Worm (Caenorhabditis elegans) whole organism, L3 larva: ENCODE results near the gene srxa-18.

ENCODE experiments used
- ZK546.5 ChIP-seq: sonication (generic microtip); optimal IDR thresholded peaks from 2 replicates; lab custom pipeline; 2017; ENCODE audit warnings: missing biosample characterization, missing genetic modification characterization
- aly-2 ChIP-seq: fragments of 150-350 bp; optimal IDR thresholded peaks from 2 replicates; lab custom pipeline; 2014; ENCODE audit warnings: missing biosample characterization, missing genetic modification characterization
- ceh-16 ChIP-seq: sonication (generic microtip); optimal IDR thresholded peaks from 2 replicates; lab custom pipeline; 2017; ENCODE audit warnings: missing biosample characterization, missing genetic modification characterization
- ceh-28 ChIP-seq: fragments of 150-350 bp; optimal IDR thresholded peaks from 2 replicates; lab custom pipeline; 2014; ENCODE audit warnings: missing biosample characterization, missing genetic modification reagents, missing genetic modification characterization
- ceh-82 ChIP-seq: fragments of 150-350 bp; optimal IDR thresholded peaks from 2 replicates; lab custom pipeline; 2014; ENCODE audit warnings: missing biosample characterization, missing genetic modification characterization
- ceh-9 ChIP-seq: sonication (generic microtip); optimal IDR thresholded peaks from 2 replicates; lab custom pipeline; 2018; ENCODE audit warnings: missing biosample characterization, missing genetic modification characterization
- egl-5 ChIP-seq: fragments of 150-350 bp; optimal IDR thresholded peaks from 2 replicates; lab custom pipeline; 2017; ENCODE audit warnings: missing biosample characterization, missing genetic modification reagents, missing genetic modification characterization, inconsistent platforms
- elt-3 ChIP-seq, 3 experiments: fragments of 150-350 bp in 1 of 3; sonication (generic microtip) in 2 of 3; optimal IDR thresholded peaks; 2 replicates in 2 of 3; 4 replicates in 1 of 3; lab custom pipeline; 2014 to 2017; ENCODE audit warnings: missing biosample characterization in 3 of 3, missing genetic modification characterization in 3 of 3
- eor-1 ChIP-seq, 2 experiments: fragments of 150-350 bp; optimal IDR thresholded peaks; 2 replicates each; lab custom pipeline; 2014 to 2018; ENCODE audit warnings: missing biosample characterization in 2 of 2, missing genetic modification characterization in 2 of 2
- fkh-2 ChIP-seq: fragments of 150-350 bp; optimal IDR thresholded peaks from 2 replicates; lab custom pipeline; 2014; ENCODE audit warnings: missing biosample characterization, missing genetic modification reagents, missing genetic modification characterization
- fos-1 ChIP-seq: fragments of 150-350 bp; optimal IDR thresholded peaks from 2 replicates; lab custom pipeline; 2014; ENCODE audit warnings: missing biosample characterization, missing genetic modification characterization
- hmg-11 ChIP-seq: sonication (generic microtip); optimal IDR thresholded peaks from 2 replicates; lab custom pipeline; 2016; ENCODE audit warnings: missing genetic modification characterization, missing compliant biosample characterization
- lin-15B ChIP-seq: fragments of 150-350 bp; optimal IDR thresholded peaks from 2 replicates; lab custom pipeline; 2014; ENCODE audit warnings: missing biosample characterization, missing genetic modification characterization
- lin-39 ChIP-seq: fragments of 150-350 bp; optimal IDR thresholded peaks from 2 replicates; lab custom pipeline; 2018; ENCODE audit warnings: missing biosample characterization, missing genetic modification reagents, missing genetic modification characterization
- mdl-1 ChIP-seq: fragments of 150-350 bp; optimal IDR thresholded peaks from 2 replicates; lab custom pipeline; 2014; ENCODE audit warnings: missing biosample characterization, missing genetic modification characterization
- mml-1 ChIP-seq: fragments of 150-350 bp; sonication (generic microtip); optimal IDR thresholded peaks from 3 replicates; lab custom pipeline; 2014; ENCODE audit warnings: missing biosample characterization, missing genetic modification characterization
- nfya-1 ChIP-seq: sonication (generic microtip); optimal IDR thresholded peaks from 2 replicates; lab custom pipeline; 2017; ENCODE audit warnings: missing genetic modification characterization, mild to moderate bottlenecking, missing compliant biosample characterization, antibody characterized with exemption, moderate library complexity; ENCODE audit not compliant: insufficient read depth
- nhr-11 ChIP-seq: fragments of 150-350 bp; optimal IDR thresholded peaks from 2 replicates; lab custom pipeline; 2014; ENCODE audit warnings: missing biosample characterization, missing genetic modification characterization
- nhr-12 ChIP-seq: fragments of 150-350 bp; optimal IDR thresholded peaks from 2 replicates; lab custom pipeline; 2014; ENCODE audit warnings: missing biosample characterization, missing genetic modification characterization
- nhr-23 ChIP-seq: fragments of 150-350 bp; optimal IDR thresholded peaks from 2 replicates; lab custom pipeline; 2014; ENCODE audit warnings: missing biosample characterization, missing genetic modification reagents, missing genetic modification characterization
- nhr-237 ChIP-seq: fragments of 150-350 bp; optimal IDR thresholded peaks from 2 replicates; lab custom pipeline; 2014; ENCODE audit warnings: missing biosample characterization, missing genetic modification characterization
- nhr-25 ChIP-seq: sonication (generic microtip); optimal IDR thresholded peaks from 2 replicates; lab custom pipeline; 2017; ENCODE audit warnings: missing biosample characterization, missing genetic modification characterization
- nhr-67 ChIP-seq: fragments of 150-350 bp; optimal IDR thresholded peaks from 2 replicates; lab custom pipeline; 2014; ENCODE audit warnings: missing biosample characterization, missing genetic modification characterization
- nhr-76 ChIP-seq: fragments of 150-350 bp; sonication (generic microtip); optimal IDR thresholded peaks from 5 replicates; lab custom pipeline; 2014; ENCODE audit warnings: missing biosample characterization, missing genetic modification characterization
- nhr-77 ChIP-seq: fragments of 150-350 bp; optimal IDR thresholded peaks from 2 replicates; lab custom pipeline; 2014; ENCODE audit warnings: missing biosample characterization, missing genetic modification characterization
- pqm-1 ChIP-seq: fragments of 150-350 bp; optimal IDR thresholded peaks from 2 replicates; lab custom pipeline; 2017; ENCODE audit warnings: missing biosample characterization, missing genetic modification characterization, inconsistent platforms
- sea-2 ChIP-seq: fragments of 150-350 bp; sonication (generic microtip); optimal IDR thresholded peaks from 4 replicates; lab custom pipeline; 2014; ENCODE audit warnings: missing biosample characterization, missing genetic modification reagents, missing genetic modification characterization
- skn-1 ChIP-seq: fragments of 150-350 bp; optimal IDR thresholded peaks from 2 replicates; lab custom pipeline; 2014; ENCODE audit warnings: missing biosample characterization, missing genetic modification characterization
- tbx-2 ChIP-seq: sonication (generic microtip); optimal IDR thresholded peaks from 2 replicates; lab custom pipeline; 2016; ENCODE audit warnings: mild to moderate bottlenecking, missing genetic modification characterization, missing compliant biosample characterization
- unc-39 ChIP-seq: sonication (generic microtip); optimal IDR thresholded peaks from 4 replicates; lab custom pipeline; 2017; ENCODE audit warnings: missing biosample characterization, missing genetic modification characterization
- unc-62 ChIP-seq: fragments of 150-350 bp; sonication (generic microtip); optimal IDR thresholded peaks from 4 replicates; lab custom pipeline; 2014; ENCODE audit warnings: missing biosample characterization, missing genetic modification reagents, missing genetic modification characterization
- zag-1 ChIP-seq: fragments of 150-350 bp; optimal IDR thresholded peaks from 2 replicates; lab custom pipeline; 2014; ENCODE audit warnings: missing biosample characterization, missing genetic modification characterization
- ztf-11 ChIP-seq: fragments of 150-350 bp; optimal IDR thresholded peaks from 2 replicates; lab custom pipeline; 2014; ENCODE audit warnings: missing biosample characterization, missing genetic modification characterization
- ztf-4 ChIP-seq: fragments of 150-350 bp; optimal IDR thresholded peaks from 2 replicates; lab custom pipeline; 2014; ENCODE audit warnings: missing biosample characterization, missing genetic modification characterization

srxa-18 gene

ce11 chrV:10152278-10152677, 31.5 kb upstream of the srxa-18 start, which contains the start of gene srsx-28:
TSS of gene srsx-28 (plus strand) at chrV:10152578.
- no peak for TF ChIP-seq nhr-77
- TF ChIP-seq lin-39: no peak
- no peak for TF ChIP-seq ztf-4 (tag; lab: Kevin White, UChicago)
- TF ChIP-seq ceh-16: no peak
- no peak for TF ChIP-seq ZK546.5
- no peak for TF ChIP-seq lin-15B (tag; lab: Kevin White, UChicago)
- TF ChIP-seq ceh-28 (tag; lab: Kevin White, UChicago): no peak

ce11 chrV:10149728-10150127, 28.9 kb upstream of the srxa-18 start, which contains the start of gene srsx-27:
TSS of gene srsx-27 (plus strand) at chrV:10150028.
- TF ChIP-seq ceh-28 (tag; lab: Kevin White, UChicago) (no peak), nfya-1 (no peak), nhr-77 (no peak), fos-1 (no peak), ceh-9 (tag; lab: Kevin White, UChicago) (no peak), nhr-25 (tag; lab: Kevin White, UChicago) (no peak), eor-1 (tag; optimal IDR thresholded peaks at IDR 0.05; lab: Kevin White, UChicago) (no peak), ceh-16 (no peak), aly-2 (tag; lab: Kevin White, UChicago) (no peak), hmg-11 (tag; lab: Kevin White, UChicago) (no peak), ZK546.5 (no peak), fkh-2 (no peak), lin-39 (no peak), nhr-12 (tag; lab: Kevin White, UChicago) (no peak), ceh-82 (tag; lab: Kevin White, UChicago) (no peak)

- TF ChIP-seq mdl-1: no peak
- TF ChIP-seq ztf-4 (tag; lab: Kevin White, UChicago): no peak
- no peak for TF ChIP-seq egl-5 (tag; lab: Kevin White, UChicago)
- TF ChIP-seq nhr-76 (tag; lab: Kevin White, UChicago): no peak
- no peak for TF ChIP-seq lin-15B (tag; lab: Kevin White, UChicago)
- no peak for TF ChIP-seq fos-1
- TF ChIP-seq mml-1 (tag; lab: Kevin White, UChicago): no peak
- no peak for TF ChIP-seq lin-39
- no peak for TF ChIP-seq ztf-11
- TF ChIP-seq nhr-11: no peak
- no peak for TF ChIP-seq nhr-237 (tag; lab: Kevin White, UChicago)
- TF ChIP-seq pqm-1: no peak
- no peak for TF ChIP-seq unc-39 (tag; lab: Kevin White, UChicago)
- no peak for TF ChIP-seq tbx-2 (tag; lab: Kevin White, UChicago)
- TF ChIP-seq sea-2: no peak
- TF ChIP-seq unc-62: no peak
- no peak for TF ChIP-seq skn-1
- no peak for TF ChIP-seq nhr-12 (tag; lab: Kevin White, UChicago)
- TF ChIP-seq eor-1 (tag; optimal IDR thresholded peaks at IDR 0.05; lab: Kevin White, UChicago): no peak
- TF ChIP-seq, all 47 proteins: peak for 0
These were observed 27.6 kb upstream of the srxa-18 start, which contains the start of gene srsx-26 for ce11 chrV:10148352-10148751. TSS of gene srsx-26 (plus strand) at chrV:10148652.

- TF ChIP-seq nhr-76 (tag; lab: Kevin White, UChicago): no peak
- no peak for TF ChIP-seq nhr-23 (tag; lab: Kevin White, UChicago)
- TF ChIP-seq lin-39: no peak
- TF ChIP-seq egl-5 (tag; lab: Kevin White, UChicago): peak; percentile 81
- no peak for TF ChIP-seq fos-1
- TF ChIP-seq nfya-1: peak; percentile 29
- no peak for TF ChIP-seq elt-3 (tag; optimal IDR thresholded peaks at IDR 0.05; lab: Kevin White, UChicago)
- TF ChIP-seq ztf-4 (tag; lab: Kevin White, UChicago): no peak
- TF ChIP-seq sea-2: no peak
- no peak for TF ChIP-seq zag-1 (tag; lab: Kevin White, UChicago)
- TF ChIP-seq unc-62: no peak
- TF ChIP-seq ZK546.5: no peak
- TF ChIP-seq nhr-12 (tag; lab: Kevin White, UChicago): no peak
These were observed 26.0 kb upstream of the srxa-18 start for ce11 chrV:10146787-10147186.

- TF ChIP-seq lin-39: peak; percentile 42
- no peak for TF ChIP-seq nhr-67 (tag; lab: Kevin White, UChicago)
These were observed 24.9 kb upstream of the srxa-18 start, which contains the start of gene C51E3.9 for ce11 chrV:10145653-10146052. TSS of gene C51E3.9 (plus strand) at chrV:10145953.
